Worm (Caenorhabditis elegans): ENCODE measurements around the gene ceh-100.

DNA sequence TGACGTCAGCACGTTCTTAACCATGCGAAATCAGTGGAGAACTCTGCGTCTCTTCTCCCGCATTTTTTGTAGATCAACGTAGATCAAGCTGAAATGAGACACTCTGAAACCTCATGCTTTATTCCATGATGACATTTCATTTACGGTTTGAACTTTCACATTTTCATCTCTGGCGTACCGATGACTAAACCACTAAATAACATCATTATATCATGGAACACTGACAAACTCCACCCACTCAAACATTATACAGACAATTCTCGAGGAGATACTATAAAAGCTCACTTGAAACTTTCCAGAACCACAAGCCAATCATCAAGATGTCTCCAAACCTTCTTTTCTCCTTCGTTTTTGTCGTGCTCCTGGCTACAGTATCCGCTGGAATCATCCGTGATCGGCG is 23.4 kb upstream of the ceh-100 start, which contains the start of gene nspe-7:
- TF ChIP-seq ztf-11 (tag; optimal IDR thresholded peaks at IDR 0.05) (no peak), fos-1 (tag; optimal IDR thresholded peaks at IDR 0.05) (no peak), nhr-11 (tag; optimal IDR thresholded peaks at IDR 0.05) (no peak)

Measured in whole organism, L3 larva.